Fruit fly (Drosophila melanogaster) whole organism, embryonic: ENCODE data around the gene CG18302.

ENCODE experiments used
- Aef1 ChIP-seq: fragments of 200-800 bp; sonication (Bioruptor generic); IDR thresholded peaks from 3 replicates; pipeline ENCODE4 v1.3.6; 2022; ENCODE audit warnings: missing biosample characterization, missing genetic modification characterization
- B-H1 ChIP-seq: fragments of 200-800 bp; sonication (Bioruptor generic); IDR thresholded peaks from 3 replicates; pipeline ENCODE4 v1.3.6; 2022; ENCODE audit warnings: missing biosample characterization, missing genetic modification characterization
- Blimp-1 ChIP-seq: fragments of 200-800 bp; sonication (Bioruptor generic); optimal IDR thresholded peaks from 3 replicates; lab custom pipeline; 2018; ENCODE audit warnings: missing biosample characterization, missing genetic modification characterization, mild to moderate bottlenecking, moderate library complexity, missing genetic modification reagents
- CG11560 ChIP-seq: fragments of 200-800 bp; sonication (Bioruptor generic); IDR thresholded peaks from 3 replicates; pipeline ENCODE4 v1.3.6; 2022; ENCODE audit warnings: missing biosample characterization, missing genetic modification characterization
- CG12769 ChIP-seq: fragments of 200-800 bp; sonication (Bioruptor generic); optimal IDR thresholded peaks from 2 replicates; lab custom pipeline; 2019; ENCODE audit warnings: missing biosample characterization, mild to moderate bottlenecking, missing genetic modification characterization, moderate library complexity
- CG13296 ChIP-seq: fragments of 200-800 bp; sonication (Bioruptor generic); optimal IDR thresholded peaks from 3 replicates; lab custom pipeline; 2018; ENCODE audit warnings: missing biosample characterization, mild to moderate bottlenecking, missing genetic modification characterization
- CG14710 ChIP-seq: fragments of 200-800 bp; sonication (Bioruptor generic); optimal IDR thresholded peaks from 3 replicates; lab custom pipeline; 2019; ENCODE audit warnings: missing biosample characterization, mild to moderate bottlenecking, missing genetic modification characterization, moderate library complexity
- CG1647 ChIP-seq: fragments of 200-800 bp; sonication (Bioruptor generic); optimal IDR thresholded peaks from 3 replicates; lab custom pipeline; 2016; ENCODE audit warnings: missing biosample characterization, missing genetic modification characterization
- CG17359 ChIP-seq: fragments of 200-800 bp; sonication (Bioruptor generic); optimal IDR thresholded peaks from 3 replicates; lab custom pipeline; 2018; ENCODE audit warnings: missing biosample characterization, mild to moderate bottlenecking, missing genetic modification characterization, moderate library complexity
- CG2712 ChIP-seq: fragments of 200-800 bp; optimal IDR thresholded peaks from 3 replicates; lab custom pipeline; 2019; ENCODE audit warnings: missing biosample characterization, mild to moderate bottlenecking, missing genetic modification characterization, moderate library complexity
- CG32772 ChIP-seq: fragments of 200-800 bp; sonication (Bioruptor generic); IDR thresholded peaks from 2 replicates; pipeline ENCODE4 v1.3.6; 2022; ENCODE audit warnings: missing biosample characterization, missing genetic modification characterization
- CG34224 ChIP-seq: fragments of 200-800 bp; sonication (Bioruptor generic); IDR thresholded peaks from 3 replicates; pipeline ENCODE4 v1.3.6; 2022; ENCODE audit warnings: missing biosample characterization, missing genetic modification characterization; ENCODE audit not compliant: partially characterized antibody
- CG3726 ChIP-seq: fragments of 200-800 bp; sonication (Bioruptor generic); IDR thresholded peaks from 3 replicates; pipeline ENCODE4, ENCODE4 v1.3.6; 2022; ENCODE audit warnings: missing biosample characterization, missing genetic modification characterization
- CG4820 ChIP-seq: fragments of 200-800 bp; sonication (Bioruptor generic); optimal IDR thresholded peaks from 3 replicates; lab custom pipeline; 2016; ENCODE audit warnings: missing biosample characterization, missing genetic modification characterization
- CG5180 ChIP-seq: fragments of 200-800 bp; sonication (Bioruptor generic); optimal IDR thresholded peaks from 3 replicates; lab custom pipeline; 2017; ENCODE audit warnings: missing biosample characterization, missing genetic modification characterization, mild to moderate bottlenecking, moderate library complexity, missing genetic modification reagents
- CG5953 ChIP-seq: fragments of 200-800 bp; sonication (Bioruptor generic); IDR thresholded peaks from 2 replicates; pipeline ENCODE4 v1.3.6; 2022; ENCODE audit warnings: missing biosample characterization, missing genetic modification characterization
- CG7372 ChIP-seq: fragments of 200-800 bp; sonication (Bioruptor generic); IDR thresholded peaks from 2 replicates; pipeline ENCODE4 v1.3.6; 2022; ENCODE audit warnings: missing biosample characterization, missing genetic modification characterization
- CG8089 ChIP-seq: fragments of 200-800 bp; sonication (Bioruptor generic); optimal IDR thresholded peaks from 3 replicates; lab custom pipeline; 2016; ENCODE audit warnings: missing biosample characterization, missing genetic modification characterization
- Doc3 ChIP-seq: fragments of 200-800 bp; sonication (Bioruptor generic); IDR thresholded peaks from 3 replicates; pipeline ENCODE4 v1.3.6; 2022; ENCODE audit warnings: missing biosample characterization, missing genetic modification characterization; ENCODE audit not compliant: partially characterized antibody
- Ets65A ChIP-seq: fragments of 200-800 bp; sonication (Bioruptor generic); peaks from one replicate; lab custom pipeline; 2016; ENCODE audit warnings: missing biosample characterization, missing genetic modification characterization
- Ets97D ChIP-seq: fragments of 200-800 bp; sonication (Bioruptor generic); optimal IDR thresholded peaks from 3 replicates; lab custom pipeline; 2016; ENCODE audit warnings: missing biosample characterization, missing genetic modification characterization
- Fer3 ChIP-seq: fragments of 200-800 bp; sonication (Bioruptor generic); optimal IDR thresholded peaks from 2 replicates; lab custom pipeline; 2018; ENCODE audit warnings: missing biosample characterization, mild to moderate bottlenecking, missing genetic modification characterization, moderate library complexity
- HHEX ChIP-seq: fragments of 200-800 bp; sonication (Bioruptor generic); optimal IDR thresholded peaks from 3 replicates; lab custom pipeline; 2017; ENCODE audit warnings: missing biosample characterization, mild to moderate bottlenecking, missing genetic modification characterization, missing genetic modification reagents
- Hr3 ChIP-seq: fragments of 200-800 bp; sonication (Bioruptor generic); optimal IDR thresholded peaks from 3 replicates; lab custom pipeline; 2016; ENCODE audit warnings: missing biosample characterization, missing genetic modification characterization
- Hr51 ChIP-seq, 2 experiments: fragments of 200-800 bp; sonication (Bioruptor generic); optimal IDR thresholded peaks; 2 replicates in 1 of 2; 3 replicates in 1 of 2; lab custom pipeline; 2016 to 2018; ENCODE audit warnings: missing biosample characterization in 2 of 2, missing genetic modification characterization in 2 of 2, mild to moderate bottlenecking in 1 of 2, moderate library complexity in 1 of 2
- MESR4 ChIP-seq: fragments of 200-800 bp; sonication (Bioruptor generic); optimal IDR thresholded peaks from 2 replicates; lab custom pipeline; 2018; ENCODE audit warnings: missing biosample characterization, mild to moderate bottlenecking, missing genetic modification characterization, moderate library complexity
- Mad ChIP-seq: fragments of 200-800 bp; sonication (Bioruptor generic); optimal IDR thresholded peaks from 2 replicates; lab custom pipeline; 2016; ENCODE audit warnings: missing biosample characterization, missing genetic modification characterization
- Poxn ChIP-seq: fragments of 200-800 bp; sonication (Bioruptor generic); IDR thresholded peaks from 2 replicates; pipeline ENCODE4 v1.3.6; 2022; ENCODE audit warnings: missing biosample characterization, missing genetic modification characterization
- Trl ChIP-seq, 3 experiments: fragments of >200 bp in 2 of 3; fragments of 200-800 bp in 1 of 3; sonication (Bioruptor generic) in 1 of 3; optimal IDR thresholded peaks; 2 replicates in 1 of 3; 3 replicates in 2 of 3; lab custom pipeline; 2016 to 2017; ENCODE audit warnings: missing biosample characterization in 1 of 3, missing genetic modification characterization in 1 of 3
- al ChIP-seq: fragments of 200-800 bp; sonication (Bioruptor generic); IDR thresholded peaks from 2 replicates; pipeline ENCODE4 v1.3.6; 2022; ENCODE audit warnings: missing biosample characterization, missing genetic modification characterization
- br ChIP-seq: fragments of >200 bp; optimal IDR thresholded peaks from 2 replicates; lab custom pipeline; 2017
- cas ChIP-seq: fragments of 200-800 bp; sonication (Bioruptor generic); IDR thresholded peaks from 2 replicates; pipeline ENCODE4 v1.3.6; 2022; ENCODE audit warnings: missing biosample characterization, missing genetic modification characterization
- chinmo ChIP-seq: fragments of 200-800 bp; sonication (Bioruptor generic); IDR thresholded peaks from 4 replicates; pipeline ENCODE4 v1.3.6; 2022; ENCODE audit warnings: missing biosample characterization, missing genetic modification characterization; ENCODE audit not compliant: partially characterized antibody
- danr ChIP-seq: fragments of 200-800 bp; sonication (Bioruptor generic); IDR thresholded peaks from 2 replicates; pipeline ENCODE4 v1.3.6; 2022; ENCODE audit warnings: missing biosample characterization, missing genetic modification characterization
- dati ChIP-seq: fragments of 200-800 bp; sonication (Bioruptor generic); IDR thresholded peaks from 2 replicates; pipeline ENCODE4 v1.3.6; 2022; ENCODE audit warnings: missing biosample characterization, missing genetic modification characterization
- gfzf ChIP-seq: fragments of 200-800 bp; sonication (Bioruptor generic); optimal IDR thresholded peaks from 2 replicates; lab custom pipeline; 2016; ENCODE audit warnings: missing biosample characterization, mild to moderate bottlenecking, missing genetic modification characterization, moderate library complexity
- hkb ChIP-seq, 2 experiments: fragments of 200-800 bp in 1 of 2; fragments of >200 bp in 1 of 2; sonication (Bioruptor generic) in 1 of 2; IDR thresholded peaks in 1 of 2; optimal IDR thresholded peaks in 1 of 2; 2 replicates each; pipeline versions ENCODE4 v1.3.6 to Lab custom; 2017 to 2022; ENCODE audit warnings: missing biosample characterization in 1 of 2, missing genetic modification characterization in 1 of 2
- hth ChIP-seq: fragments of >200 bp; optimal IDR thresholded peaks from 2 replicates; lab custom pipeline; 2017; ENCODE audit warnings: inconsistent platforms
- nmo ChIP-seq: fragments of 200-800 bp; sonication (Bioruptor generic); optimal IDR thresholded peaks from 2 replicates; lab custom pipeline; 2018; ENCODE audit warnings: missing biosample characterization, mild to moderate bottlenecking, missing genetic modification characterization, moderate library complexity
- sc ChIP-seq, 3 experiments: fragments of >200 bp in 2 of 3; fragments of 200-800 bp in 1 of 3; sonication (Bioruptor generic) in 1 of 3; optimal IDR thresholded peaks; 2 replicates in 2 of 3; 3 replicates in 1 of 3; lab custom pipeline; 2017; ENCODE audit warnings: mild to moderate bottlenecking in 1 of 3, missing biosample characterization in 1 of 3, missing genetic modification characterization in 1 of 3, missing genetic modification reagents in 1 of 3
- zf30C ChIP-seq: fragments of 200-800 bp; sonication (Bioruptor generic); optimal IDR thresholded peaks from 3 replicates; lab custom pipeline; 2018; ENCODE audit warnings: missing biosample characterization, mild to moderate bottlenecking, missing genetic modification characterization

CG18302 gene

dm6 chr2L:10522174-10522893, 11.8 kb upstream of the CG18302 start (continued):
- no peak for TF ChIP-seq sc (optimal IDR thresholded peaks at IDR 0.05; lab: Kevin White, UChicago)
- TF ChIP-seq sc (GFP tag; optimal IDR thresholded peaks at IDR 0.05; lab: Kevin White, UChicago): peak; percentile 25
- TF ChIP-seq Doc3 (GFP tag; lab: Robert Waterston, UW): no peak
- TF ChIP-seq CG17359 (tag; lab: Kevin White, UChicago): peak; percentile 49
- peak; percentile 50 for TF ChIP-seq CG13296 (GFP tag; lab: Kevin White, UChicago)
- TF ChIP-seq chinmo (GFP tag; lab: Robert Waterston, UW): no peak
- peak; percentile 35; the same call in 1 of the 3 replicates for TF ChIP-seq Aef1
- TF ChIP-seq CG3726: no peak
- TF ChIP-seq hkb (optimal IDR thresholded peaks at IDR 0.05; lab: Kevin White, UChicago): no peak
- peak; percentile 70 for TF ChIP-seq hkb (GFP tag; IDR thresholded peaks at IDR 0.05; lab: Robert Waterston, UW)
- no peak for TF ChIP-seq dati (GFP tag; lab: Robert Waterston, UW)
- no peak for TF ChIP-seq gfzf (GFP tag; lab: Kevin White, UChicago)
- TF ChIP-seq CG8089 (GFP tag; lab: Kevin White, UChicago): no peak
- TF ChIP-seq HHEX: peak; percentile 67
- TF ChIP-seq nmo (GFP tag; lab: Kevin White, UChicago): peak; percentile 79
- 0 out of 2 replicates have a peak, but pooled peaks have one; percentile 30 for TF ChIP-seq CG7372 (GFP tag; lab: Robert Waterston, UW)
- peak; percentile 51 for TF ChIP-seq CG4820 (GFP tag; lab: Kevin White, UChicago)
- TF ChIP-seq hth (lab: Kevin White, UChicago): no peak
- TF ChIP-seq Blimp-1 (GFP tag; lab: Kevin White, UChicago): peak; percentile 41
- TF ChIP-seq Mad (GFP tag; lab: Kevin White, UChicago): no peak
- TF ChIP-seq cas (GFP tag; lab: Robert Waterston, UW): no peak
- peak; percentile 67 for TF ChIP-seq Hr3 (GFP tag; lab: Kevin White, UChicago)
- TF ChIP-seq CG5953: no peak
- no peak for TF ChIP-seq Ets97D (GFP tag; lab: Kevin White, UChicago)
- no peak for TF ChIP-seq CG34224 (GFP tag; lab: Robert Waterston, UW)
- TF ChIP-seq MESR4: no peak
- no peak for TF ChIP-seq CG1647 (GFP tag; lab: Kevin White, UChicago)
- TF ChIP-seq CG14710: peak; percentile 13
- TF ChIP-seq Hr51 (GFP tag; optimal IDR thresholded peaks at IDR 0.05; lab: Kevin White, UChicago): peak in 1 of 2 experiments; percentile 79
- TF ChIP-seq danr (GFP tag; lab: Robert Waterston, UW): peak; percentile 51
- peak; percentile 52 for TF ChIP-seq CG5180 (GFP tag; lab: Kevin White, UChicago)
- no peak for TF ChIP-seq Trl (optimal IDR thresholded peaks at IDR 0.05; lab: Kevin White, UChicago)
- TF ChIP-seq Trl (GFP tag; optimal IDR thresholded peaks at IDR 0.05; lab: Kevin White, UChicago): no peak
- peak; percentile 27; the same call in 1 of the 2 replicates for TF ChIP-seq al (GFP tag; lab: Robert Waterston, UW)
- no peak for TF ChIP-seq zf30C (GFP tag; lab: Kevin White, UChicago)
- peak; percentile 60; the same call in 1 of the 3 replicates for TF ChIP-seq CG11560
- TF ChIP-seq CG12769 (tag; lab: Kevin White, UChicago): peak; percentile 73
- no peak for TF ChIP-seq br (lab: Kevin White, UChicago)
- TF ChIP-seq CG2712 (tag; lab: Kevin White, UChicago): peak; percentile 64
- no peak for TF ChIP-seq Poxn (GFP tag; lab: Robert Waterston, UW)
- TF ChIP-seq Ets65A (GFP tag; lab: Kevin White, UChicago): peak; percentile 66
- TF ChIP-seq B-H1: peak; percentile 46; the same call in 2 of the 3 replicates
- peak; percentile 38 for TF ChIP-seq Fer3
- TF ChIP-seq CG32772 (GFP tag; lab: Robert Waterston, UW): peak; percentile 66
